Worm (Caenorhabditis elegans) whole organism, mixed stage, embryonic: ENCODE results near the gene F41H10.4.
A peak's percentile ranks its signal among the peaks of the same experiment; 100 is the strongest.
"Not testable (repeated sequence)": the region's sequence is repeated elsewhere in the genome, so short reads cannot be mapped to it uniquely, and the experiment has no call there.

Source experiments
- M03D4.4 ChIP-seq: sonication (generic microtip); optimal IDR thresholded peaks from 2 replicates; lab custom pipeline; 2017; ENCODE audit warnings: mild to moderate bottlenecking, missing genetic modification characterization, missing compliant biosample characterization
- bed-3 ChIP-seq: fragments of 200-800 bp; sonication (Bioruptor generic); optimal IDR thresholded peaks from 3 replicates; lab custom pipeline; 2018; ENCODE audit warnings: mild to moderate bottlenecking, missing genetic modification characterization, moderate library complexity, missing compliant biosample characterization
- blmp-1 ChIP-seq: fragments of 150-350 bp; optimal IDR thresholded peaks from 2 replicates; lab custom pipeline; 2014; ENCODE audit warnings: missing biosample characterization, missing genetic modification characterization
- ceh-39 ChIP-seq: fragments of 150-350 bp; optimal IDR thresholded peaks from 2 replicates; lab custom pipeline; 2014; ENCODE audit warnings: missing biosample characterization, missing genetic modification characterization
- ceh-43 ChIP-seq: fragments of 200-800 bp; sonication (Bioruptor generic); optimal IDR thresholded peaks from 2 replicates; lab custom pipeline; 2018; ENCODE audit warnings: mild to moderate bottlenecking, missing genetic modification characterization, moderate library complexity, missing compliant biosample characterization
- ceh-83 ChIP-seq: fragments of 200-800 bp; sonication (Bioruptor generic); optimal IDR thresholded peaks from 2 replicates; lab custom pipeline; 2018; ENCODE audit warnings: mild to moderate bottlenecking, missing genetic modification characterization, missing compliant biosample characterization
- cnd-1 ChIP-seq: fragments of 200-800 bp; sonication (Bioruptor generic); optimal IDR thresholded peaks from 2 replicates; lab custom pipeline; 2018; ENCODE audit warnings: mild to moderate bottlenecking, missing genetic modification characterization, missing compliant biosample characterization
- drap-1 ChIP-seq: fragments of 200-800 bp; sonication (Bioruptor generic); optimal IDR thresholded peaks from 3 replicates; lab custom pipeline; 2018; ENCODE audit warnings: mild to moderate bottlenecking, missing genetic modification characterization, missing compliant biosample characterization
- elt-3 ChIP-seq: fragments of 150-350 bp; optimal IDR thresholded peaks from 2 replicates; lab custom pipeline; 2014; ENCODE audit warnings: missing biosample characterization, missing genetic modification characterization
- flh-1 ChIP-seq: fragments of 200-800 bp; sonication (Bioruptor generic); optimal IDR thresholded peaks from 2 replicates; lab custom pipeline; 2018; ENCODE audit warnings: mild to moderate bottlenecking, missing genetic modification characterization, moderate library complexity, missing compliant biosample characterization
- hlh-1 ChIP-seq: fragments of 150-350 bp; optimal IDR thresholded peaks from 2 replicates; lab custom pipeline; 2014; ENCODE audit warnings: missing biosample characterization, missing genetic modification reagents, missing genetic modification characterization
- lin-13 ChIP-seq: fragments of 150-350 bp; optimal IDR thresholded peaks from 2 replicates; lab custom pipeline; 2014; ENCODE audit warnings: missing biosample characterization, missing genetic modification characterization
- lin-32 ChIP-seq: fragments of 200-800 bp; sonication (Bioruptor generic); optimal IDR thresholded peaks from 2 replicates; lab custom pipeline; 2018; ENCODE audit warnings: mild to moderate bottlenecking, missing genetic modification characterization, missing compliant biosample characterization
- lsy-2 ChIP-seq: fragments of 150-350 bp; optimal IDR thresholded peaks from 2 replicates; lab custom pipeline; 2014; ENCODE audit warnings: missing biosample characterization, missing genetic modification characterization
- mab-5 ChIP-seq: fragments of 150-350 bp; optimal IDR thresholded peaks from 2 replicates; lab custom pipeline; 2014; ENCODE audit warnings: missing biosample characterization, missing genetic modification characterization
- mep-1 ChIP-seq: fragments of 150-350 bp; optimal IDR thresholded peaks from 2 replicates; lab custom pipeline; 2017; ENCODE audit warnings: missing biosample characterization, missing genetic modification reagents, missing genetic modification characterization, inconsistent platforms
- mls-2 ChIP-seq: sonication (generic microtip); optimal IDR thresholded peaks from 2 replicates; lab custom pipeline; 2016; ENCODE audit warnings: mild to moderate bottlenecking, missing genetic modification characterization, moderate library complexity, missing compliant biosample characterization
- nhr-12 ChIP-seq: fragments of 150-350 bp; optimal IDR thresholded peaks from 2 replicates; lab custom pipeline; 2014; ENCODE audit warnings: missing biosample characterization, missing genetic modification characterization
- nhr-2 ChIP-seq: fragments of 150-350 bp; optimal IDR thresholded peaks from 2 replicates; lab custom pipeline; 2014; ENCODE audit warnings: missing biosample characterization, missing genetic modification characterization
- nhr-237 ChIP-seq: fragments of 150-350 bp; optimal IDR thresholded peaks from 2 replicates; lab custom pipeline; 2014; ENCODE audit warnings: missing biosample characterization, missing genetic modification characterization
- nhr-28 ChIP-seq: fragments of 150-350 bp; optimal IDR thresholded peaks from 2 replicates; lab custom pipeline; 2014; ENCODE audit warnings: missing biosample characterization, missing genetic modification characterization
- pha-4 ChIP-seq: fragments of 150-350 bp; optimal IDR thresholded peaks from 2 replicates; lab custom pipeline; 2018; ENCODE audit warnings: missing biosample characterization, missing genetic modification reagents, missing genetic modification characterization
- sem-2 ChIP-seq: fragments of 200-800 bp; sonication (Bioruptor generic); optimal IDR thresholded peaks from 2 replicates; lab custom pipeline; 2018; ENCODE audit warnings: mild to moderate bottlenecking, missing genetic modification characterization, missing compliant biosample characterization
- sptf-1 ChIP-seq: sonication (generic microtip); optimal IDR thresholded peaks from 2 replicates; lab custom pipeline; 2017; ENCODE audit warnings: mild to moderate bottlenecking, missing genetic modification characterization, moderate library complexity, missing compliant biosample characterization
- tbx-8 ChIP-seq: fragments of 200-800 bp; sonication (Bioruptor generic); optimal IDR thresholded peaks from 2 replicates; lab custom pipeline; 2018; ENCODE audit warnings: mild to moderate bottlenecking, missing genetic modification characterization, moderate library complexity, missing compliant biosample characterization
- unc-120 ChIP-seq: sonication (generic microtip); optimal IDR thresholded peaks from 2 replicates; lab custom pipeline; 2017; ENCODE audit warnings: missing genetic modification characterization, missing compliant biosample characterization; ENCODE audit not compliant: poor library complexity, severe bottlenecking
- unc-39 ChIP-seq: fragments of 150-350 bp; optimal IDR thresholded peaks from 2 replicates; lab custom pipeline; 2014; ENCODE audit warnings: missing biosample characterization, missing genetic modification characterization
- unc-62 ChIP-seq: fragments of 150-350 bp; optimal IDR thresholded peaks from 2 replicates; lab custom pipeline; 2014; ENCODE audit warnings: missing biosample characterization, missing genetic modification reagents, missing genetic modification characterization
- zip-8 ChIP-seq: fragments of 150-350 bp; optimal IDR thresholded peaks from 2 replicates; lab custom pipeline; 2014; ENCODE audit warnings: missing biosample characterization, missing genetic modification characterization
- ztf-11 ChIP-seq: fragments of 150-350 bp; optimal IDR thresholded peaks from 2 replicates; lab custom pipeline; 2014; ENCODE audit warnings: missing biosample characterization, missing genetic modification characterization

F41H10.4 gene

ce11 chrIV:5364135-5364609 is at the start of gene F41H10.4, which contains the start of gene hda-6:
TSS of gene F41H10.4 (plus strand) at chrIV:5364559.
TSS of gene hda-6 (minus strand) at chrIV:5364306.
- TF ChIP-seq elt-3 (tag; lab: Kevin White, UChicago) (no peak), nhr-237 (tag; lab: Kevin White, UChicago) (peak; percentile 4), mls-2 (no peak), lin-13 (tag; lab: Kevin White, UChicago) (peak; percentile 70), nhr-2 (tag; lab: Kevin White, UChicago) (no peak), mep-1 (tag; lab: Kevin White, UChicago) (peak; percentile 29), lsy-2 (tag; lab: Kevin White, UChicago) (peak; percentile 61)

ce11 chrIV:5316223-5316622 is 48.1 kb upstream of the F41H10.4 start, which contains the start of gene msp-65:
TSS of gene msp-65 (plus strand) at chrIV:5316523.
- not testable (repeated sequence) for TF ChIP-seq mls-2; unc-62; nhr-28 (tag; lab: Kevin White, UChicago)

- TF ChIP-seq lsy-2 (tag; lab: Kevin White, UChicago) (no peak), flh-1 (no peak), unc-62 (no peak), sptf-1 (tag; lab: Kevin White, UChicago) (no peak), ceh-83 (GFP tag; lab: Kevin White, UChicago) (no peak), mep-1 (tag; lab: Kevin White, UChicago) (no peak), bed-3 (no peak), ceh-43 (no peak), nhr-12 (tag; lab: Kevin White, UChicago) (no peak), nhr-2 (tag; lab: Kevin White, UChicago) (no peak), unc-39 (tag; lab: Kevin White, UChicago) (no peak), unc-120 (no peak), zip-8 (tag; lab: Kevin White, UChicago) (no peak), cnd-1 (tag; lab: Kevin White, UChicago) (no peak), hlh-1 (tag; lab: Kevin White, UChicago) (no peak)
Observed at ce11 chrIV:5317106-5317505, 47.3 kb upstream of the F41H10.4 start.

- TF ChIP-seq drap-1 (GFP tag; lab: Kevin White, UChicago) = no peak
- TF ChIP-seq elt-3 (tag; lab: Kevin White, UChicago) = no peak
- TF ChIP-seq bed-3 = no peak
- TF ChIP-seq ztf-11 (tag; lab: Kevin White, UChicago) = no peak
- no peak for TF ChIP-seq tbx-8 (GFP tag; lab: Kevin White, UChicago)
- no peak for TF ChIP-seq sem-2 (GFP tag; lab: Kevin White, UChicago)
- no peak for TF ChIP-seq nhr-12 (tag; lab: Kevin White, UChicago)
- no peak for TF ChIP-seq nhr-2 (tag; lab: Kevin White, UChicago)
- TF ChIP-seq blmp-1 (tag; lab: Kevin White, UChicago) = no peak
- no peak for TF ChIP-seq M03D4.4 (tag; lab: Kevin White, UChicago)
- TF ChIP-seq mab-5 = no peak
Observed at ce11 chrIV:5318835-5319303, 45.5 kb upstream of the F41H10.4 start, which contains the start of gene slc-46A. TSS of gene slc-46A (plus strand) at chrIV:5319253.

- no peak for TF ChIP-seq lin-32
- TF ChIP-seq ceh-39 = no peak
- no peak for TF ChIP-seq mep-1 (tag; lab: Kevin White, UChicago)
- TF ChIP-seq lin-13 (tag; lab: Kevin White, UChicago) = no peak
- TF ChIP-seq sem-2 (GFP tag; lab: Kevin White, UChicago) = no peak
- no peak for TF ChIP-seq zip-8 (tag; lab: Kevin White, UChicago)
- TF ChIP-seq flh-1 = no peak
- no peak for TF ChIP-seq cnd-1 (tag; lab: Kevin White, UChicago)
- no peak for TF ChIP-seq elt-3 (tag; lab: Kevin White, UChicago)
- TF ChIP-seq pha-4 (tag; lab: Kevin White, UChicago) = no peak
- no peak for TF ChIP-seq ceh-43
- TF ChIP-seq M03D4.4 (tag; lab: Kevin White, UChicago) = no peak
- TF ChIP-seq, all 35 proteins: peak for 0
Observed at ce11 chrIV:5326144-5326543, 38.2 kb upstream of the F41H10.4 start, which contains the start of gene Y4C6B.4. TSS of gene Y4C6B.4 (plus strand) at chrIV:5326444.
